Worm (Caenorhabditis elegans) whole organism, L2 larva: ENCODE data around the gene mmaa-1.

Experiments
- C34F6.9 ChIP-seq: fragments of 150-350 bp; optimal IDR thresholded peaks from 2 replicates; lab custom pipeline; 2014; ENCODE audit warnings: missing biosample characterization, missing genetic modification characterization
- F13H6.1 ChIP-seq: sonication (generic microtip); optimal IDR thresholded peaks from 2 replicates; lab custom pipeline; 2016; ENCODE audit warnings: missing genetic modification characterization, missing compliant biosample characterization
- R02D3.7 ChIP-seq: fragments of 150-350 bp; optimal IDR thresholded peaks from 2 replicates; lab custom pipeline; 2014; ENCODE audit warnings: missing biosample characterization, missing genetic modification characterization
- Y55F3AM.14 ChIP-seq: fragments of 200-800 bp; sonication (Bioruptor generic); optimal IDR thresholded peaks from 2 replicates; lab custom pipeline; 2018; ENCODE audit warnings: mild to moderate bottlenecking, missing genetic modification characterization, missing compliant biosample characterization
- ZK546.5 ChIP-seq: sonication (generic microtip); optimal IDR thresholded peaks from 2 replicates; lab custom pipeline; 2017; ENCODE audit warnings: missing biosample characterization, missing genetic modification characterization
- ama-1 ChIP-seq: fragments of 150-350 bp; optimal IDR thresholded peaks from 2 replicates; lab custom pipeline; 2018; ENCODE audit warnings: inconsistent platforms
- blmp-1 ChIP-seq: sonication (generic microtip); optimal IDR thresholded peaks from 2 replicates; lab custom pipeline; 2017; ENCODE audit warnings: missing genetic modification characterization, mild to moderate bottlenecking, missing compliant biosample characterization, antibody characterized with exemption, moderate library complexity; ENCODE audit not compliant: insufficient read depth
- ceh-82 ChIP-seq: fragments of 150-350 bp; optimal IDR thresholded peaks from 2 replicates; lab custom pipeline; 2014; ENCODE audit warnings: missing biosample characterization, missing genetic modification characterization
- crh-2 ChIP-seq: sonication (generic microtip); optimal IDR thresholded peaks from 2 replicates; lab custom pipeline; 2017; ENCODE audit warnings: missing biosample characterization, missing genetic modification characterization
- dmd-4 ChIP-seq: sonication (generic microtip); optimal IDR thresholded peaks from 2 replicates; lab custom pipeline; 2017; ENCODE audit warnings: missing biosample characterization, missing genetic modification characterization
- egl-27 ChIP-seq: sonication (generic microtip); optimal IDR thresholded peaks from 3 replicates; lab custom pipeline; 2017; ENCODE audit warnings: missing biosample characterization, missing genetic modification reagents, missing genetic modification characterization
- elt-1 ChIP-seq: fragments of 150-350 bp; optimal IDR thresholded peaks from 2 replicates; lab custom pipeline; 2014; ENCODE audit warnings: missing biosample characterization, missing genetic modification characterization
- fos-1 ChIP-seq: fragments of 150-350 bp; optimal IDR thresholded peaks from 2 replicates; lab custom pipeline; 2014; ENCODE audit warnings: missing biosample characterization, missing genetic modification characterization
- gmeb-1 ChIP-seq: fragments of 150-350 bp; optimal IDR thresholded peaks from 2 replicates; lab custom pipeline; 2014; ENCODE audit warnings: missing biosample characterization, missing genetic modification characterization
- lin-11 ChIP-seq: fragments of 150-350 bp; sonication (generic microtip); optimal IDR thresholded peaks from 2 replicates; lab custom pipeline; 2014; ENCODE audit warnings: missing biosample characterization, missing genetic modification characterization, inconsistent platforms, mixed read lengths
- lin-13 ChIP-seq: fragments of 150-350 bp; optimal IDR thresholded peaks from 2 replicates; lab custom pipeline; 2014; ENCODE audit warnings: missing biosample characterization, missing genetic modification reagents, missing genetic modification characterization
- lsy-2 ChIP-seq, 2 experiments: fragments of 150-350 bp in 1 of 2; sonication (generic microtip) in 1 of 2; optimal IDR thresholded peaks; 2 replicates each; lab custom pipeline; 2014 to 2017; ENCODE audit warnings: missing biosample characterization in 2 of 2, missing genetic modification characterization in 2 of 2
- mab-5 ChIP-seq: fragments of 150-350 bp; optimal IDR thresholded peaks from 2 replicates; lab custom pipeline; 2014; ENCODE audit warnings: missing biosample characterization, missing genetic modification characterization
- mbf-1 ChIP-seq: sonication (generic microtip); optimal IDR thresholded peaks from 2 replicates; lab custom pipeline; 2017; ENCODE audit warnings: missing biosample characterization, missing genetic modification characterization
- nhr-11 ChIP-seq: fragments of 150-350 bp; optimal IDR thresholded peaks from 2 replicates; lab custom pipeline; 2014; ENCODE audit warnings: missing biosample characterization, missing genetic modification characterization
- nhr-12 ChIP-seq: fragments of 150-350 bp; optimal IDR thresholded peaks from 2 replicates; lab custom pipeline; 2014; ENCODE audit warnings: missing biosample characterization, missing genetic modification characterization
- nhr-129 ChIP-seq: fragments of 150-350 bp; optimal IDR thresholded peaks from 2 replicates; lab custom pipeline; 2014; ENCODE audit warnings: missing biosample characterization, missing genetic modification characterization
- nhr-21 ChIP-seq: fragments of 150-350 bp; optimal IDR thresholded peaks from 2 replicates; lab custom pipeline; 2014; ENCODE audit warnings: missing biosample characterization, missing genetic modification characterization
- nhr-23 ChIP-seq: fragments of 150-350 bp; optimal IDR thresholded peaks from 2 replicates; lab custom pipeline; 2014; ENCODE audit warnings: missing biosample characterization, missing genetic modification reagents, missing genetic modification characterization
- nhr-77 ChIP-seq: fragments of 150-350 bp; optimal IDR thresholded peaks from 2 replicates; lab custom pipeline; 2014; ENCODE audit warnings: missing biosample characterization, missing genetic modification characterization
- peb-1 ChIP-seq: fragments of 150-350 bp; optimal IDR thresholded peaks from 2 replicates; lab custom pipeline; 2014; ENCODE audit warnings: missing biosample characterization, missing genetic modification characterization
- sem-4 ChIP-seq: fragments of 150-350 bp; optimal IDR thresholded peaks from 2 replicates; lab custom pipeline; 2014; ENCODE audit warnings: missing biosample characterization, missing genetic modification reagents, missing genetic modification characterization
- skn-1 ChIP-seq: sonication (generic microtip); optimal IDR thresholded peaks from 2 replicates; lab custom pipeline; 2017; ENCODE audit warnings: missing biosample characterization, missing genetic modification characterization
- sma-3 ChIP-seq: sonication (generic microtip); optimal IDR thresholded peaks from 2 replicates; lab custom pipeline; 2016; ENCODE audit warnings: missing genetic modification reagents, missing genetic modification characterization, missing compliant biosample characterization
- snpc-4 ChIP-seq: fragments of 150-350 bp; optimal IDR thresholded peaks from 2 replicates; lab custom pipeline; 2014; ENCODE audit warnings: missing biosample characterization, missing genetic modification characterization
- unc-39 ChIP-seq: fragments of 150-350 bp; optimal IDR thresholded peaks from 2 replicates; lab custom pipeline; 2014; ENCODE audit warnings: missing biosample characterization, missing genetic modification characterization
- unc-55 ChIP-seq: fragments of 150-350 bp; sonication (generic microtip); optimal IDR thresholded peaks from 3 replicates; lab custom pipeline; 2014; ENCODE audit warnings: missing biosample characterization, missing genetic modification reagents, missing genetic modification characterization
- unc-62 ChIP-seq: fragments of 150-350 bp; optimal IDR thresholded peaks from 2 replicates; lab custom pipeline; 2014; ENCODE audit warnings: missing biosample characterization, missing genetic modification reagents, missing genetic modification characterization
- zag-1 ChIP-seq: fragments of 150-350 bp; optimal IDR thresholded peaks from 2 replicates; lab custom pipeline; 2014; ENCODE audit warnings: missing biosample characterization, missing genetic modification characterization
- ztf-1 ChIP-seq: fragments of 200-800 bp; sonication (Bioruptor generic); conservative IDR thresholded peaks from 2 replicates; pipeline ENCODE4 v1.3.6; 2022; ENCODE audit warnings: missing genetic modification characterization, missing compliant biosample characterization
- ztf-11 ChIP-seq: sonication (generic microtip); optimal IDR thresholded peaks from 2 replicates; lab custom pipeline; 2017; ENCODE audit warnings: missing biosample characterization, missing genetic modification characterization
- ztf-4 ChIP-seq: fragments of 150-350 bp; optimal IDR thresholded peaks from 2 replicates; lab custom pipeline; 2014; ENCODE audit warnings: missing biosample characterization, missing genetic modification characterization

mmaa-1 gene

ce11 chrII:7121762-7122292 is 20.9 kb upstream of the mmaa-1 start, which contains the start of gene F10E7.2:
Gene F10E7.2 (plus strand): TSS chrII:7122242.
- no peak for TF ChIP-seq nhr-11
- TF ChIP-seq mbf-1 (tag; lab: Kevin White, UChicago): no peak
- TF ChIP-seq unc-39 (tag; lab: Kevin White, UChicago): no peak
- no peak for TF ChIP-seq ceh-82 (tag; lab: Kevin White, UChicago)
- no peak for TF ChIP-seq R02D3.7
- no peak for TF ChIP-seq skn-1 (tag; lab: Kevin White, UChicago)
- TF ChIP-seq nhr-21 (tag; lab: Kevin White, UChicago): no peak
- TF ChIP-seq snpc-4 (tag; lab: Kevin White, UChicago): no peak
- no peak for TF ChIP-seq C34F6.9 (tag; lab: Kevin White, UChicago)
- no peak for TF ChIP-seq ama-1
- TF ChIP-seq nhr-12: no peak
- TF ChIP-seq Y55F3AM.14: no peak
- TF ChIP-seq fos-1 (tag; lab: Kevin White, UChicago): no peak
- TF ChIP-seq ztf-11: no peak
- no peak for TF ChIP-seq mab-5 (tag; lab: Kevin White, UChicago)
- no peak for TF ChIP-seq nhr-77 (tag; lab: Kevin White, UChicago)
- no peak for TF ChIP-seq nhr-23 (tag; lab: Kevin White, UChicago)
- no peak for TF ChIP-seq lsy-2 (tag; optimal IDR thresholded peaks at IDR 0.05; lab: Kevin White, UChicago)
- TF ChIP-seq lin-11 (tag; lab: Kevin White, UChicago): no peak

ce11 chrII:7119525-7119924 is 18.6 kb upstream of the mmaa-1 start:
- no peak for TF ChIP-seq nhr-23 (tag; lab: Kevin White, UChicago)
- no peak for TF ChIP-seq ZK546.5 (tag; lab: Kevin White, UChicago)
- no peak for TF ChIP-seq peb-1
- TF ChIP-seq egl-27 (tag; lab: Kevin White, UChicago): no peak
- no peak for TF ChIP-seq mbf-1 (tag; lab: Kevin White, UChicago)
- no peak for TF ChIP-seq sma-3 (GFP tag; lab: Kevin White, UChicago)
- no peak for TF ChIP-seq ztf-11

DNA sequence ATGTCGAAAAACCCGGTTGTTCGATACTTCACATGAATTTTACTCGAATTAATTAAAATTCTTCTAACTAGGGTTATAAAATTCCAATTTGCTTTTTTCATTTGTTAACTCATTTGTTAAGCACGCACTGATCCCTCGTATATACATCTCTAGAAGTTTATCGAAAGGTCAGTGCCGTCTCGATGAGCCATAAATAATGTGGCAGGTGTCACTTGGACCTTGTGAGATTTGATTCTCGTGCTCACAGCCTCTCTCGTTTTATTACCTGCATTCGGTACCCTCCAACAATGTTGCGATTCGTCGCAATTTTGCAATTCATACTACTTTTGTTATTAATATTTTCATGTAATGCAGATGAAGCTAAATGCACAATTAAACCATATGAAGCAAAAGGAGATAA is 15.4 kb upstream of the mmaa-1 start, which contains the start of gene spon-1:
spon-1 (plus strand) TSS at position 208 of the 400 bp plus-strand sequence.
- no peak for TF ChIP-seq nhr-77 (tag; lab: Kevin White, UChicago)
- TF ChIP-seq ztf-11: no peak
- no peak for TF ChIP-seq unc-55
- TF ChIP-seq fos-1 (tag; lab: Kevin White, UChicago): no peak
- TF ChIP-seq skn-1 (tag; lab: Kevin White, UChicago): no peak
- no peak for TF ChIP-seq crh-2
- TF ChIP-seq elt-1: no peak
- TF ChIP-seq R02D3.7: no peak
- no peak for TF ChIP-seq ztf-4 (tag; lab: Kevin White, UChicago)
- no peak for TF ChIP-seq ztf-1 (GFP tag; lab: Robert Waterston, UW)
- TF ChIP-seq gmeb-1: no peak
- TF ChIP-seq nhr-21 (tag; lab: Kevin White, UChicago): no peak
- TF ChIP-seq, all 48 proteins: peak for 0

- no peak for TF ChIP-seq dmd-4 (tag; lab: Kevin White, UChicago)
- no peak for TF ChIP-seq sem-4 (tag; lab: Kevin White, UChicago)
- TF ChIP-seq nhr-129 (tag; lab: Kevin White, UChicago): no peak
- no peak for TF ChIP-seq gmeb-1
- TF ChIP-seq nhr-11: no peak
- no peak for TF ChIP-seq lin-11 (tag; lab: Kevin White, UChicago)
- no peak for TF ChIP-seq fos-1 (tag; lab: Kevin White, UChicago)
- no peak for TF ChIP-seq nhr-12
- TF ChIP-seq nhr-21 (tag; lab: Kevin White, UChicago): no peak
- TF ChIP-seq unc-62 (GFP tag; lab: Kevin White, UChicago): no peak
- TF ChIP-seq F13H6.1 (tag; lab: Kevin White, UChicago): no peak
- TF ChIP-seq blmp-1 (tag; lab: Kevin White, UChicago): no peak
- TF ChIP-seq lin-13 (GFP tag; lab: Kevin White, UChicago): no peak
- no peak for TF ChIP-seq zag-1 (tag; lab: Kevin White, UChicago)
- no peak for TF ChIP-seq peb-1
- TF ChIP-seq ztf-1 (GFP tag; lab: Robert Waterston, UW): no peak
- no peak for TF ChIP-seq skn-1 (tag; lab: Kevin White, UChicago)
These were observed 14.7 kb upstream of the mmaa-1 start, which contains the start of gene cutl-5 for ce11 chrII:7115638-7116037. Gene cutl-5 (minus strand): TSS chrII:7115906.
